Worm (Caenorhabditis elegans) whole organism, L3 larva: ENCODE data around the gene T19H12.12.

ENCODE experiments used
- R02D3.7 ChIP-seq: fragments of 150-350 bp; optimal IDR thresholded peaks from 2 replicates; lab custom pipeline; 2014; ENCODE audit warnings: missing biosample characterization, missing genetic modification characterization
- ZK546.5 ChIP-seq: sonication (generic microtip); optimal IDR thresholded peaks from 2 replicates; lab custom pipeline; 2017; ENCODE audit warnings: missing biosample characterization, missing genetic modification characterization
- aly-2 ChIP-seq: fragments of 150-350 bp; optimal IDR thresholded peaks from 2 replicates; lab custom pipeline; 2014; ENCODE audit warnings: missing biosample characterization, missing genetic modification characterization
- ama-1 ChIP-seq: fragments of 150-350 bp; optimal IDR thresholded peaks from 2 replicates; lab custom pipeline; 2018
- ceh-16 ChIP-seq: sonication (generic microtip); optimal IDR thresholded peaks from 2 replicates; lab custom pipeline; 2017; ENCODE audit warnings: missing biosample characterization, missing genetic modification characterization
- ceh-28 ChIP-seq: fragments of 150-350 bp; optimal IDR thresholded peaks from 2 replicates; lab custom pipeline; 2014; ENCODE audit warnings: missing biosample characterization, missing genetic modification reagents, missing genetic modification characterization
- ceh-82 ChIP-seq: fragments of 150-350 bp; optimal IDR thresholded peaks from 2 replicates; lab custom pipeline; 2014; ENCODE audit warnings: missing biosample characterization, missing genetic modification characterization
- ceh-9 ChIP-seq: sonication (generic microtip); optimal IDR thresholded peaks from 2 replicates; lab custom pipeline; 2018; ENCODE audit warnings: missing biosample characterization, missing genetic modification characterization
- daf-12 ChIP-seq: fragments of 150-350 bp; optimal IDR thresholded peaks from 2 replicates; lab custom pipeline; 2014; ENCODE audit warnings: missing biosample characterization, missing genetic modification reagents, missing genetic modification characterization
- egl-27 ChIP-seq: sonication (generic microtip); optimal IDR thresholded peaks from 4 replicates; lab custom pipeline; 2017; ENCODE audit warnings: missing biosample characterization, missing genetic modification reagents, missing genetic modification characterization
- egl-5 ChIP-seq: fragments of 150-350 bp; optimal IDR thresholded peaks from 2 replicates; lab custom pipeline; 2017; ENCODE audit warnings: missing biosample characterization, missing genetic modification reagents, missing genetic modification characterization, inconsistent platforms
- elt-1 ChIP-seq: fragments of 150-350 bp; optimal IDR thresholded peaks from 2 replicates; lab custom pipeline; 2014; ENCODE audit warnings: missing biosample characterization, missing genetic modification characterization
- elt-3 ChIP-seq, 3 experiments: fragments of 150-350 bp in 1 of 3; sonication (generic microtip) in 2 of 3; optimal IDR thresholded peaks; 2 replicates in 2 of 3; 4 replicates in 1 of 3; lab custom pipeline; 2014 to 2017; ENCODE audit warnings: missing biosample characterization in 3 of 3, missing genetic modification characterization in 3 of 3
- eor-1 ChIP-seq, 2 experiments: fragments of 150-350 bp; optimal IDR thresholded peaks; 2 replicates each; lab custom pipeline; 2014 to 2018; ENCODE audit warnings: missing biosample characterization in 2 of 2, missing genetic modification characterization in 2 of 2
- fkh-10 ChIP-seq: sonication (generic microtip); optimal IDR thresholded peaks from 2 replicates; lab custom pipeline; 2017; ENCODE audit warnings: missing biosample characterization, missing genetic modification reagents, missing genetic modification characterization
- fkh-2 ChIP-seq: fragments of 150-350 bp; optimal IDR thresholded peaks from 2 replicates; lab custom pipeline; 2014; ENCODE audit warnings: missing biosample characterization, missing genetic modification reagents, missing genetic modification characterization
- hmg-11 ChIP-seq: sonication (generic microtip); optimal IDR thresholded peaks from 2 replicates; lab custom pipeline; 2016; ENCODE audit warnings: missing genetic modification characterization, missing compliant biosample characterization
- jun-1 ChIP-seq: fragments of 150-350 bp; optimal IDR thresholded peaks from 2 replicates; lab custom pipeline; 2014; ENCODE audit warnings: missing biosample characterization, missing genetic modification reagents, missing genetic modification characterization
- lin-15B ChIP-seq: fragments of 150-350 bp; optimal IDR thresholded peaks from 2 replicates; lab custom pipeline; 2014; ENCODE audit warnings: missing biosample characterization, missing genetic modification characterization
- lin-39 ChIP-seq: fragments of 150-350 bp; optimal IDR thresholded peaks from 2 replicates; lab custom pipeline; 2018; ENCODE audit warnings: missing biosample characterization, missing genetic modification reagents, missing genetic modification characterization
- lsy-12 ChIP-seq: sonication (generic microtip); optimal IDR thresholded peaks from 2 replicates; lab custom pipeline; 2016; ENCODE audit warnings: mild to moderate bottlenecking, missing genetic modification characterization, missing compliant biosample characterization
- mdl-1 ChIP-seq: fragments of 150-350 bp; optimal IDR thresholded peaks from 2 replicates; lab custom pipeline; 2014; ENCODE audit warnings: missing biosample characterization, missing genetic modification characterization
- mml-1 ChIP-seq: fragments of 150-350 bp; sonication (generic microtip); optimal IDR thresholded peaks from 3 replicates; lab custom pipeline; 2014; ENCODE audit warnings: missing biosample characterization, missing genetic modification characterization
- nfya-1 ChIP-seq: sonication (generic microtip); optimal IDR thresholded peaks from 2 replicates; lab custom pipeline; 2017; ENCODE audit warnings: missing genetic modification characterization, mild to moderate bottlenecking, missing compliant biosample characterization, antibody characterized with exemption, moderate library complexity; ENCODE audit not compliant: insufficient read depth
- nhr-11 ChIP-seq: fragments of 150-350 bp; optimal IDR thresholded peaks from 2 replicates; lab custom pipeline; 2014; ENCODE audit warnings: missing biosample characterization, missing genetic modification characterization
- nhr-12 ChIP-seq: fragments of 150-350 bp; optimal IDR thresholded peaks from 2 replicates; lab custom pipeline; 2014; ENCODE audit warnings: missing biosample characterization, missing genetic modification characterization
- nhr-23 ChIP-seq: fragments of 150-350 bp; optimal IDR thresholded peaks from 2 replicates; lab custom pipeline; 2014; ENCODE audit warnings: missing biosample characterization, missing genetic modification reagents, missing genetic modification characterization
- nhr-237 ChIP-seq: fragments of 150-350 bp; optimal IDR thresholded peaks from 2 replicates; lab custom pipeline; 2014; ENCODE audit warnings: missing biosample characterization, missing genetic modification characterization
- nhr-28 ChIP-seq: fragments of 150-350 bp; optimal IDR thresholded peaks from 2 replicates; lab custom pipeline; 2014; ENCODE audit warnings: missing biosample characterization, missing genetic modification characterization
- nhr-67 ChIP-seq: fragments of 150-350 bp; optimal IDR thresholded peaks from 2 replicates; lab custom pipeline; 2014; ENCODE audit warnings: missing biosample characterization, missing genetic modification characterization
- nhr-76 ChIP-seq: fragments of 150-350 bp; sonication (generic microtip); optimal IDR thresholded peaks from 5 replicates; lab custom pipeline; 2014; ENCODE audit warnings: missing biosample characterization, missing genetic modification characterization
- nhr-77 ChIP-seq: fragments of 150-350 bp; optimal IDR thresholded peaks from 2 replicates; lab custom pipeline; 2014; ENCODE audit warnings: missing biosample characterization, missing genetic modification characterization
- pha-4 ChIP-seq: fragments of 150-350 bp; optimal IDR thresholded peaks from 2 replicates; lab custom pipeline; 2014; ENCODE audit warnings: missing biosample characterization, missing genetic modification reagents, missing genetic modification characterization
- sea-2 ChIP-seq: fragments of 150-350 bp; sonication (generic microtip); optimal IDR thresholded peaks from 4 replicates; lab custom pipeline; 2014; ENCODE audit warnings: missing biosample characterization, missing genetic modification reagents, missing genetic modification characterization
- skn-1 ChIP-seq: fragments of 150-350 bp; optimal IDR thresholded peaks from 2 replicates; lab custom pipeline; 2014; ENCODE audit warnings: missing biosample characterization, missing genetic modification characterization
- snpc-4 ChIP-seq: fragments of 150-350 bp; optimal IDR thresholded peaks from 2 replicates; lab custom pipeline; 2014; ENCODE audit warnings: missing biosample characterization, missing genetic modification characterization
- tbx-2 ChIP-seq: sonication (generic microtip); optimal IDR thresholded peaks from 2 replicates; lab custom pipeline; 2016; ENCODE audit warnings: mild to moderate bottlenecking, missing genetic modification characterization, missing compliant biosample characterization
- unc-39 ChIP-seq: sonication (generic microtip); optimal IDR thresholded peaks from 4 replicates; lab custom pipeline; 2017; ENCODE audit warnings: missing biosample characterization, missing genetic modification characterization
- unc-62 ChIP-seq: fragments of 150-350 bp; sonication (generic microtip); optimal IDR thresholded peaks from 4 replicates; lab custom pipeline; 2014; ENCODE audit warnings: missing biosample characterization, missing genetic modification reagents, missing genetic modification characterization
- zag-1 ChIP-seq: fragments of 150-350 bp; optimal IDR thresholded peaks from 2 replicates; lab custom pipeline; 2014; ENCODE audit warnings: missing biosample characterization, missing genetic modification characterization
- ztf-11 ChIP-seq: fragments of 150-350 bp; optimal IDR thresholded peaks from 2 replicates; lab custom pipeline; 2014; ENCODE audit warnings: missing biosample characterization, missing genetic modification characterization

T19H12.12 gene

ce11 chrV:4868698-4869097, 15.9 kb upstream of the T19H12.12 start:
- TF ChIP-seq skn-1 (tag; lab: Kevin White, UChicago) = no peak
- TF ChIP-seq lin-39 (tag; lab: Kevin White, UChicago) = no peak
- TF ChIP-seq egl-5 (tag; lab: Kevin White, UChicago) = no peak
- TF ChIP-seq egl-27 (tag; lab: Kevin White, UChicago) = no peak
- TF ChIP-seq zag-1 = no peak
- no peak for TF ChIP-seq jun-1
- TF ChIP-seq ceh-16 = no peak
- no peak for TF ChIP-seq nhr-237 (tag; lab: Kevin White, UChicago)
- TF ChIP-seq ceh-9 (tag; lab: Kevin White, UChicago) = no peak
- no peak for TF ChIP-seq ZK546.5 (tag; lab: Kevin White, UChicago)
- TF ChIP-seq mml-1 = no peak
- no peak for TF ChIP-seq fkh-2 (tag; lab: Kevin White, UChicago)
- TF ChIP-seq R02D3.7 (tag; lab: Kevin White, UChicago) = no peak
- no peak for TF ChIP-seq hmg-11
- TF ChIP-seq ama-1 (lab: Kevin White, UChicago) = no peak
- TF ChIP-seq ztf-11 = no peak
- TF ChIP-seq ceh-28 = no peak
- TF ChIP-seq sea-2 (GFP tag; lab: Kevin White, UChicago) = no peak

ce11 chrV:4870627-4871026, 14.0 kb upstream of the T19H12.12 start:
- peak; percentile 56 for TF ChIP-seq nhr-11 (tag; lab: Kevin White, UChicago)
- no peak for TF ChIP-seq lin-39 (tag; lab: Kevin White, UChicago)

- TF ChIP-seq fkh-2 (tag; lab: Kevin White, UChicago) (no peak), lin-39 (tag; lab: Kevin White, UChicago) (no peak), tbx-2 (tag; lab: Kevin White, UChicago) (no peak), elt-1 (tag; lab: Kevin White, UChicago) (no peak), nhr-11 (tag; lab: Kevin White, UChicago) (no peak), pha-4 (tag; lab: Kevin White, UChicago) (no peak), ceh-9 (tag; lab: Kevin White, UChicago) (no peak), hmg-11 (no peak), lsy-12 (tag; lab: Kevin White, UChicago) (no peak), nhr-23 (tag; lab: Kevin White, UChicago) (no peak), eor-1 (tag; optimal IDR thresholded peaks at IDR 0.05; lab: Kevin White, UChicago) (no peak)
Observed at ce11 chrV:4871992-4872391, 12.6 kb upstream of the T19H12.12 start, which contains the start of gene srd-33. Gene srd-33, plus strand, starts transcription at chrV:4872292.

ce11 chrV:4877587-4877986, 7.0 kb upstream of the T19H12.12 start, which contains the start of gene T19H12.6:
Gene T19H12.6, minus strand, starts transcription at chrV:4877687.
- TF ChIP-seq ceh-82 (tag; lab: Kevin White, UChicago) (no peak), unc-39 (tag; lab: Kevin White, UChicago) (no peak), R02D3.7 (tag; lab: Kevin White, UChicago) (no peak), daf-12 (tag; lab: Kevin White, UChicago) (no peak), mml-1 (no peak), pha-4 (tag; lab: Kevin White, UChicago) (no peak), ceh-9 (tag; lab: Kevin White, UChicago) (no peak), nhr-28 (tag; lab: Kevin White, UChicago) (no peak), snpc-4 (tag; lab: Kevin White, UChicago) (no peak), aly-2 (tag; lab: Kevin White, UChicago) (no peak), nfya-1 (tag; lab: Kevin White, UChicago) (no peak), lin-15B (tag; lab: Kevin White, UChicago) (no peak), nhr-77 (tag; lab: Kevin White, UChicago) (no peak), nhr-12 (tag; lab: Kevin White, UChicago) (no peak), ceh-28 (no peak), ZK546.5 (tag; lab: Kevin White, UChicago) (no peak), unc-62 (GFP tag; lab: Kevin White, UChicago) (no peak)
- TF ChIP-seq, all 47 proteins: peak for 0

ce11 chrV:4879251-4879650, 5.3 kb upstream of the T19H12.12 start, which contains the start of gene T19H12.15:
Gene T19H12.15, minus strand, starts transcription at chrV:4879351.
- TF ChIP-seq nhr-67 (tag; lab: Kevin White, UChicago) = no peak
- TF ChIP-seq lin-15B (tag; lab: Kevin White, UChicago) = no peak
- TF ChIP-seq nhr-11 (tag; lab: Kevin White, UChicago) = no peak
- no peak for TF ChIP-seq skn-1 (tag; lab: Kevin White, UChicago)
- no peak for TF ChIP-seq elt-1 (tag; lab: Kevin White, UChicago)
- no peak for TF ChIP-seq mml-1
- no peak for TF ChIP-seq fkh-10
- TF ChIP-seq zag-1 = no peak
- TF ChIP-seq nhr-76 (tag; lab: Kevin White, UChicago) = no peak
- no peak for TF ChIP-seq elt-3 (tag; optimal IDR thresholded peaks at IDR 0.05; lab: Kevin White, UChicago)
- TF ChIP-seq lsy-12 (tag; lab: Kevin White, UChicago) = no peak
- no peak for TF ChIP-seq mdl-1 (tag; lab: Kevin White, UChicago)
- no peak for TF ChIP-seq tbx-2 (tag; lab: Kevin White, UChicago)
